Worm (Caenorhabditis elegans) whole organism, L4 larva: ENCODE measurements around the gene C06B3.1.

Experiments
- D1046.2 ChIP-seq: fragments of 200-800 bp; sonication (Bioruptor generic); IDR thresholded peaks from 2 replicates; pipeline ENCODE4 v1.3.6; 2022; ENCODE audit warnings: missing genetic modification characterization, missing compliant biosample characterization
- aha-1 ChIP-seq: fragments of 150-350 bp; peaks from one replicate; lab custom pipeline; 2014; ENCODE audit warnings: missing biosample characterization, missing genetic modification characterization
- ama-1 ChIP-seq: fragments of 150-350 bp; optimal IDR thresholded peaks from 2 replicates; lab custom pipeline; 2014; ENCODE audit warnings: inconsistent platforms, mixed read lengths
- ceh-82 ChIP-seq: sonication (generic microtip); optimal IDR thresholded peaks from 2 replicates; lab custom pipeline; 2017; ENCODE audit warnings: missing biosample characterization, missing genetic modification characterization
- daf-16 ChIP-seq, 3 experiments: sonication (generic microtip); optimal IDR thresholded peaks; 2 replicates each; lab custom pipeline; 2016 to 2017; ENCODE audit warnings: missing genetic modification characterization in 3 of 3, missing genetic modification reagents in 3 of 3, mild to moderate bottlenecking in 2 of 3, missing compliant biosample characterization in 2 of 3, missing biosample characterization in 1 of 3, moderate library complexity in 1 of 3
- lin-15B ChIP-seq: fragments of 150-350 bp; sonication (generic microtip); optimal IDR thresholded peaks from 3 replicates; lab custom pipeline; 2014; ENCODE audit warnings: missing biosample characterization, missing genetic modification characterization
- lin-39 ChIP-seq: fragments of 150-350 bp; optimal IDR thresholded peaks from 2 replicates; lab custom pipeline; 2014; ENCODE audit warnings: missing biosample characterization, missing genetic modification reagents, missing genetic modification characterization
- madf-5 ChIP-seq, 2 experiments: fragments of 200-800 bp; sonication (Bioruptor generic); IDR thresholded peaks; 2 replicates each; pipeline ENCODE4 v1.3.6; 2022; ENCODE audit warnings: missing compliant biosample characterization in 2 of 2, missing genetic modification characterization in 2 of 2
- madf-9 ChIP-seq: fragments of 200-800 bp; sonication (Bioruptor generic); conservative IDR thresholded peaks from 2 replicates; pipeline ENCODE4 v1.3.6; 2022; ENCODE audit warnings: missing genetic modification reagents, missing genetic modification characterization, missing compliant biosample characterization
- mdt-29 ChIP-seq: fragments of 200-800 bp; sonication (Bioruptor generic); IDR thresholded peaks from 2 replicates; pipeline ENCODE4 v1.3.6; 2022; ENCODE audit warnings: missing genetic modification reagents, missing genetic modification characterization, missing compliant biosample characterization
- zfp-2 ChIP-seq: sonication (generic microtip); optimal IDR thresholded peaks from 2 replicates; lab custom pipeline; 2016; ENCODE audit warnings: mild to moderate bottlenecking, missing genetic modification characterization, missing compliant biosample characterization
- zip-11 ChIP-seq: fragments of 200-800 bp; sonication (Bioruptor generic); IDR thresholded peaks from 2 replicates; pipeline ENCODE4 v1.3.6; 2022; ENCODE audit warnings: missing genetic modification characterization, missing compliant biosample characterization
- ztf-11 ChIP-seq: fragments of 150-350 bp; optimal IDR thresholded peaks from 2 replicates; lab custom pipeline; 2014; ENCODE audit warnings: missing biosample characterization, missing genetic modification characterization

DNA sequence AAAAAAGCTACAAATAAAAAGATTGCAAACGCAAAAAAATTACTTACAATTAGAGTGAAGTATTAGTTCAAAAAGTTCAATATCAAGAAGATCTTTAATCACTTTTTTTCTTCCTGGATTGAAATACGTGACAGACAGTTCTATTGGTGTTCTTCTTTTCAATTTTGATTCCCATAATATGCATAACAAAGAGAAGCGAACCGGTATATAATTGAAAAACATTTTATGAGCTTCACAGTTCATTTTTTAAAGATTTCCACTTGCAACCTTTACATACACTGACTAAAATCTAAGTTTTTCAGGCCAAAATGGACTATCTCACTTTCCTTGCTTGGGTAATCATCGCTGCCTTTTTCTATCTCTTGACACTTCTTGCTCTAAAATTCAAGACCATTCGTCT lies 26.1 kb upstream of the C06B3.1 start, which contains the start of gene T22G5.1:
- TF ChIP-seq ztf-11 (tag; lab: Kevin White, UChicago) = no peak
- no peak for TF ChIP-seq ceh-82 (tag; lab: Kevin White, UChicago)
- no peak for TF ChIP-seq madf-9
- no peak for TF ChIP-seq madf-5 (GFP tag; IDR thresholded peaks at IDR 0.05; lab: Robert Waterston, UW)
- no peak for TF ChIP-seq aha-1 (tag; lab: Kevin White, UChicago)
- TF ChIP-seq lin-39 (tag; lab: Kevin White, UChicago) = no peak
- TF ChIP-seq mdt-29 (GFP tag; lab: Robert Waterston, UW) = no peak
- no peak for TF ChIP-seq D1046.2 (GFP tag; lab: Robert Waterston, UW)
- no peak for TF ChIP-seq zip-11 (GFP tag; lab: Robert Waterston, UW)
- TF ChIP-seq ama-1 (lab: Kevin White, UChicago) = no peak
- TF ChIP-seq daf-16 (GFP tag; optimal IDR thresholded peaks at IDR 0.05; lab: Kevin White, UChicago) = no peak
- no peak for TF ChIP-seq daf-16 (tag; optimal IDR thresholded peaks at IDR 0.05; lab: Kevin White, UChicago)
- TF ChIP-seq zfp-2 = no peak
- no peak for TF ChIP-seq lin-15B
